Worm (Caenorhabditis elegans) whole organism, mixed stage, embryonic: ENCODE measurements around the gene mpz-6.

ENCODE experiments used
- M03D4.4 ChIP-seq: sonication (generic microtip); optimal IDR thresholded peaks from 2 replicates; lab custom pipeline; 2017; ENCODE audit warnings: mild to moderate bottlenecking, missing genetic modification characterization, missing compliant biosample characterization
- bed-3 ChIP-seq: fragments of 200-800 bp; sonication (Bioruptor generic); optimal IDR thresholded peaks from 3 replicates; lab custom pipeline; 2018; ENCODE audit warnings: mild to moderate bottlenecking, missing genetic modification characterization, moderate library complexity, missing compliant biosample characterization
- blmp-1 ChIP-seq: fragments of 150-350 bp; optimal IDR thresholded peaks from 2 replicates; lab custom pipeline; 2014; ENCODE audit warnings: missing biosample characterization, missing genetic modification characterization
- ceh-39 ChIP-seq: fragments of 150-350 bp; optimal IDR thresholded peaks from 2 replicates; lab custom pipeline; 2014; ENCODE audit warnings: missing biosample characterization, missing genetic modification characterization
- ceh-43 ChIP-seq: fragments of 200-800 bp; sonication (Bioruptor generic); optimal IDR thresholded peaks from 2 replicates; lab custom pipeline; 2018; ENCODE audit warnings: mild to moderate bottlenecking, missing genetic modification characterization, moderate library complexity, missing compliant biosample characterization
- ceh-83 ChIP-seq: fragments of 200-800 bp; sonication (Bioruptor generic); optimal IDR thresholded peaks from 2 replicates; lab custom pipeline; 2018; ENCODE audit warnings: mild to moderate bottlenecking, missing genetic modification characterization, missing compliant biosample characterization
- ces-1 ChIP-seq: fragments of 150-350 bp; optimal IDR thresholded peaks from 2 replicates; lab custom pipeline; 2014; ENCODE audit warnings: missing biosample characterization, missing genetic modification reagents, missing genetic modification characterization
- drap-1 ChIP-seq: fragments of 200-800 bp; sonication (Bioruptor generic); optimal IDR thresholded peaks from 3 replicates; lab custom pipeline; 2018; ENCODE audit warnings: mild to moderate bottlenecking, missing genetic modification characterization, missing compliant biosample characterization
- elt-1 ChIP-seq: sonication (generic microtip); optimal IDR thresholded peaks from 2 replicates; lab custom pipeline; 2017; ENCODE audit warnings: missing genetic modification characterization, mild to moderate bottlenecking, missing compliant biosample characterization, antibody characterized with exemption, moderate library complexity, borderline replicate concordance; ENCODE audit not compliant: insufficient read depth
- elt-3 ChIP-seq: fragments of 150-350 bp; optimal IDR thresholded peaks from 2 replicates; lab custom pipeline; 2014; ENCODE audit warnings: missing biosample characterization, missing genetic modification characterization
- flh-1 ChIP-seq: fragments of 200-800 bp; sonication (Bioruptor generic); optimal IDR thresholded peaks from 2 replicates; lab custom pipeline; 2018; ENCODE audit warnings: mild to moderate bottlenecking, missing genetic modification characterization, moderate library complexity, missing compliant biosample characterization
- ham-2 ChIP-seq: fragments of 200-800 bp; sonication (Bioruptor generic); optimal IDR thresholded peaks from 2 replicates; lab custom pipeline; 2018; ENCODE audit warnings: mild to moderate bottlenecking, missing genetic modification characterization, missing compliant biosample characterization
- hlh-1 ChIP-seq: fragments of 150-350 bp; optimal IDR thresholded peaks from 2 replicates; lab custom pipeline; 2014; ENCODE audit warnings: missing biosample characterization, missing genetic modification reagents, missing genetic modification characterization
- lin-13 ChIP-seq: fragments of 150-350 bp; optimal IDR thresholded peaks from 2 replicates; lab custom pipeline; 2014; ENCODE audit warnings: missing biosample characterization, missing genetic modification characterization
- lin-32 ChIP-seq: fragments of 200-800 bp; sonication (Bioruptor generic); optimal IDR thresholded peaks from 2 replicates; lab custom pipeline; 2018; ENCODE audit warnings: mild to moderate bottlenecking, missing genetic modification characterization, missing compliant biosample characterization
- mab-5 ChIP-seq: fragments of 150-350 bp; optimal IDR thresholded peaks from 2 replicates; lab custom pipeline; 2014; ENCODE audit warnings: missing biosample characterization, missing genetic modification characterization
- mep-1 ChIP-seq: fragments of 150-350 bp; optimal IDR thresholded peaks from 2 replicates; lab custom pipeline; 2017; ENCODE audit warnings: missing biosample characterization, missing genetic modification reagents, missing genetic modification characterization, inconsistent platforms
- mls-2 ChIP-seq: sonication (generic microtip); optimal IDR thresholded peaks from 2 replicates; lab custom pipeline; 2016; ENCODE audit warnings: mild to moderate bottlenecking, missing genetic modification characterization, moderate library complexity, missing compliant biosample characterization
- nhr-12 ChIP-seq: fragments of 150-350 bp; optimal IDR thresholded peaks from 2 replicates; lab custom pipeline; 2014; ENCODE audit warnings: missing biosample characterization, missing genetic modification characterization
- nhr-2 ChIP-seq: fragments of 150-350 bp; optimal IDR thresholded peaks from 2 replicates; lab custom pipeline; 2014; ENCODE audit warnings: missing biosample characterization, missing genetic modification characterization
- nhr-237 ChIP-seq: fragments of 150-350 bp; optimal IDR thresholded peaks from 2 replicates; lab custom pipeline; 2014; ENCODE audit warnings: missing biosample characterization, missing genetic modification characterization
- nhr-28 ChIP-seq: fragments of 150-350 bp; optimal IDR thresholded peaks from 2 replicates; lab custom pipeline; 2014; ENCODE audit warnings: missing biosample characterization, missing genetic modification characterization
- pha-4 ChIP-seq: fragments of 150-350 bp; optimal IDR thresholded peaks from 2 replicates; lab custom pipeline; 2018; ENCODE audit warnings: missing biosample characterization, missing genetic modification reagents, missing genetic modification characterization
- sem-2 ChIP-seq: fragments of 200-800 bp; sonication (Bioruptor generic); optimal IDR thresholded peaks from 2 replicates; lab custom pipeline; 2018; ENCODE audit warnings: mild to moderate bottlenecking, missing genetic modification characterization, missing compliant biosample characterization
- snpc-4 ChIP-seq: fragments of 150-350 bp; optimal IDR thresholded peaks from 2 replicates; lab custom pipeline; 2014; ENCODE audit warnings: missing biosample characterization, missing genetic modification characterization
- sptf-1 ChIP-seq: sonication (generic microtip); optimal IDR thresholded peaks from 2 replicates; lab custom pipeline; 2017; ENCODE audit warnings: mild to moderate bottlenecking, missing genetic modification characterization, moderate library complexity, missing compliant biosample characterization
- tbx-8 ChIP-seq: fragments of 200-800 bp; sonication (Bioruptor generic); optimal IDR thresholded peaks from 2 replicates; lab custom pipeline; 2018; ENCODE audit warnings: mild to moderate bottlenecking, missing genetic modification characterization, moderate library complexity, missing compliant biosample characterization
- unc-120 ChIP-seq: sonication (generic microtip); optimal IDR thresholded peaks from 2 replicates; lab custom pipeline; 2017; ENCODE audit warnings: missing genetic modification characterization, missing compliant biosample characterization; ENCODE audit not compliant: poor library complexity, severe bottlenecking
- unc-39 ChIP-seq: fragments of 150-350 bp; optimal IDR thresholded peaks from 2 replicates; lab custom pipeline; 2014; ENCODE audit warnings: missing biosample characterization, missing genetic modification characterization
- unc-62 ChIP-seq: fragments of 150-350 bp; optimal IDR thresholded peaks from 2 replicates; lab custom pipeline; 2014; ENCODE audit warnings: missing biosample characterization, missing genetic modification reagents, missing genetic modification characterization
- zip-8 ChIP-seq: fragments of 150-350 bp; optimal IDR thresholded peaks from 2 replicates; lab custom pipeline; 2014; ENCODE audit warnings: missing biosample characterization, missing genetic modification characterization
- ztf-11 ChIP-seq: fragments of 150-350 bp; optimal IDR thresholded peaks from 2 replicates; lab custom pipeline; 2014; ENCODE audit warnings: missing biosample characterization, missing genetic modification characterization

The mpz-6 gene

ce11 chrII:9412086-9412608 lies 5.2 kb upstream of the mpz-6 start, which contains the start of gene arrd-3:
arrd-3 (plus strand) TSS chrII:9412558.
- TF ChIP-seq drap-1 (GFP tag; lab: Kevin White, UChicago): no peak
- TF ChIP-seq nhr-2 (tag; lab: Kevin White, UChicago): no peak
- TF ChIP-seq pha-4: no peak
- TF ChIP-seq unc-120: no peak
- TF ChIP-seq mab-5 (tag; lab: Kevin White, UChicago): no peak
- TF ChIP-seq nhr-12 (tag; lab: Kevin White, UChicago): no peak
- TF ChIP-seq M03D4.4 (tag; lab: Kevin White, UChicago): no peak
- no peak for TF ChIP-seq snpc-4 (tag; lab: Kevin White, UChicago)
- no peak for TF ChIP-seq ham-2
- TF ChIP-seq sptf-1: no peak
- TF ChIP-seq ceh-39 (tag; lab: Kevin White, UChicago): no peak
- TF ChIP-seq unc-39 (tag; lab: Kevin White, UChicago): no peak
- TF ChIP-seq mep-1 (tag; lab: Kevin White, UChicago): no peak
- TF ChIP-seq mls-2 (tag; lab: Kevin White, UChicago): no peak
- TF ChIP-seq lin-13 (tag; lab: Kevin White, UChicago): no peak

ce11 chrII:9411497-9411896 lies 4.6 kb upstream of the mpz-6 start, which contains the start of gene M176.9:
M176.9 (minus strand) TSS chrII:9411597.
- no peak for TF ChIP-seq hlh-1
- no peak for TF ChIP-seq mls-2 (tag; lab: Kevin White, UChicago)
- no peak for TF ChIP-seq sptf-1
- TF ChIP-seq flh-1 (GFP tag; lab: Kevin White, UChicago): no peak
- no peak for TF ChIP-seq ces-1 (GFP tag; lab: Kevin White, UChicago)
- no peak for TF ChIP-seq unc-120
- TF ChIP-seq nhr-237: no peak
- TF ChIP-seq M03D4.4 (tag; lab: Kevin White, UChicago): no peak
- no peak for TF ChIP-seq elt-1 (tag; lab: Kevin White, UChicago)
- no peak for TF ChIP-seq mep-1 (tag; lab: Kevin White, UChicago)
- no peak for TF ChIP-seq nhr-2 (tag; lab: Kevin White, UChicago)

- TF ChIP-seq lin-32: no peak
- no peak for TF ChIP-seq ceh-83 (GFP tag; lab: Kevin White, UChicago)
- TF ChIP-seq ceh-43 (GFP tag; lab: Kevin White, UChicago): no peak
- TF ChIP-seq tbx-8 (GFP tag; lab: Kevin White, UChicago): no peak
- no peak for TF ChIP-seq ztf-11 (tag; lab: Kevin White, UChicago)
- no peak for TF ChIP-seq unc-62
- no peak for TF ChIP-seq nhr-12 (tag; lab: Kevin White, UChicago)
These were observed 549 bp upstream of the mpz-6 start, which contains the start of gene arrd-2 for ce11 chrII:9407469-9407868. arrd-2 (plus strand) TSS chrII:9407769.

DNA sequence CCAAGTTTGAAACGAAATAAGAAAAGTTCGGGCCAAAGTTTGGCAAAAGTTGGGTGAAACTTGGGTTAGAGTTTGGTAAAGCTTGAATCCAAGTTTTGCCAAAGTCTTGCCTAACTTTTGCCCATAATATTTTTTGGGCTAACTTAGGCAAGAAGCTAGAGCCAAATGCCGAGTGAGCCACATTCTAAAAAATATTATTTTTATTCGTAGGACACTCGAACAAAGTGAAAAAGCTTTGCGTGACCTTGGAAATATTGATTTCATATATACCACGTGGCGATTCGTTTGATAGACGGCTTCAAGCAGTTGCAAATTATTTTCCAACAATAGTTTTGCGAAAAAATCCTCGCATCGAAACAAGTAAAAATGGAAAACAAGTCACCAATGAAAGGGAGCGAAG lies 3.1 kb downstream of the mpz-6 start, which contains the start of gene Y51B9A.5:
TSS of gene Y51B9A.5 (plus strand) at position 301 of the 400 bp plus-strand sequence.
- TF ChIP-seq ces-1 (GFP tag; lab: Kevin White, UChicago): no peak
- no peak for TF ChIP-seq elt-1 (tag; lab: Kevin White, UChicago)
- TF ChIP-seq tbx-8 (GFP tag; lab: Kevin White, UChicago): no peak
- no peak for TF ChIP-seq sem-2 (GFP tag; lab: Kevin White, UChicago)
- no peak for TF ChIP-seq lin-13 (tag; lab: Kevin White, UChicago)
- no peak for TF ChIP-seq blmp-1
- no peak for TF ChIP-seq nhr-28 (tag; lab: Kevin White, UChicago)
- no peak for TF ChIP-seq snpc-4 (tag; lab: Kevin White, UChicago)
- no peak for TF ChIP-seq mab-5 (tag; lab: Kevin White, UChicago)
- no peak for TF ChIP-seq mep-1 (tag; lab: Kevin White, UChicago)
- no peak for TF ChIP-seq unc-39 (tag; lab: Kevin White, UChicago)
- no peak for TF ChIP-seq nhr-12 (tag; lab: Kevin White, UChicago)
- no peak for TF ChIP-seq zip-8 (tag; lab: Kevin White, UChicago)
- TF ChIP-seq ceh-83 (GFP tag; lab: Kevin White, UChicago): no peak
- no peak for TF ChIP-seq M03D4.4 (tag; lab: Kevin White, UChicago)
- no peak for TF ChIP-seq ztf-11 (tag; lab: Kevin White, UChicago)
- TF ChIP-seq ceh-39 (tag; lab: Kevin White, UChicago): no peak
- no peak for TF ChIP-seq lin-32
- TF ChIP-seq bed-3 (GFP tag; lab: Kevin White, UChicago): no peak
- TF ChIP-seq elt-3: no peak
- TF ChIP-seq, all 35 proteins: peak for 0
